Fruit fly (Drosophila melanogaster) whole organism: ENCODE results near the gene ec.
"Not testable (repeated sequence)": the region's sequence is repeated elsewhere in the genome, so short reads cannot be mapped to it uniquely, and the experiment has no call there.

Source experiments
- CG8478 ChIP-seq: fragments of >200 bp; optimal IDR thresholded peaks from 2 replicates; lab custom pipeline; 2018; ENCODE audit warnings: inconsistent platforms
- Dll ChIP-seq: fragments of >200 bp; optimal IDR thresholded peaks from 2 replicates; lab custom pipeline; 2017
- EcR ChIP-seq, 2 experiments: fragments of >200 bp; optimal IDR thresholded peaks; 2 replicates each; lab custom pipeline; 2017; ENCODE audit warnings: missing biosample characterization in 2 of 2, missing genetic modification characterization in 2 of 2, missing genetic modification reagents in 2 of 2
- pan ChIP-seq: fragments of >200 bp; optimal IDR thresholded peaks from 2 replicates; lab custom pipeline; 2017
- psq ChIP-seq: fragments of >200 bp; optimal IDR thresholded peaks from 2 replicates; lab custom pipeline; 2017
- usp ChIP-seq: fragments of >200 bp; optimal IDR thresholded peaks from 2 replicates; lab custom pipeline; 2017; ENCODE audit warnings: missing biosample characterization, missing genetic modification characterization, mixed read lengths

- TF ChIP-seq psq (lab: Kevin White, UChicago); CG8478; usp (GFP tag; lab: Kevin White, UChicago); pan (lab: Kevin White, UChicago); EcR (GFP tag; optimal IDR thresholded peaks at IDR 0.05; lab: Kevin White, UChicago); Dll (lab: Kevin White, UChicago): not testable (repeated sequence)
Measured at dm6 chrX:3792923-3793322, 18.6 kb upstream of the ec start, which contains the start of gene Crg-1.
